Fruit fly (Drosophila melanogaster): Measurements from ENCODE around the gene CG5968.

DNA sequence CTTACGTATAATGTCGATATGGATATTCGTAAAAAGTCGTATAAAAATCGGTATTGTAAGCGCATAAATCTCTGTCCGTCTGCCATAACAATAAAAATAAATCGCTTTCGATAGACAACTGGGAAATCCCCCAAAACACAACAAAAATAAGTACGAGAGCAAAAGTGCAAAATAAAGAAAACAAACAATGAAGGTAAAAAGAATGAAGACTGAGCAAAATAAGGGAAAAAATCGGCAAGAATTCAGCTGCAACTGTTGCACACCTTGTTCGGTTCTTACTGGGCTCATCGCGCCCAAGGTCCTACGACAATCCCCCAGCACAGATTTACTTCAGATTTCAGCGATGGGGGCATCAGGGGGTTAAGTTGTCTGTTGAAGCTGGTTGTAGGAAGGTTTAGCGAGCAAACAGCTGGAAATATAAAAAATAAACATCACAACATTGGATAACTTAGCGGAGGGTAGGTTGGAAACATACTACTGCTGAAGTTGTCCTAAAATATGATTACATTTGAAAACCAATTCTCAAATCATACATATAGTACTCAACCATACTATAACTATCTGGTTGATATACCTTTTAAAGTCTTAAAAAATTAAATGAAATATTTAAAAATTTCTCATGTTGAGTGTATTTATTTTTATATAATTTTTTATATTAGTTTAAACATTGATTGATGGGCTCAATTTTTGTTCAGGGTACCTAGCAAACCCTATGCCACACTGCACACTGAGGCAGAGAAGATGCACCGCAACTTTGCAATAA is 40.8 kb upstream of the CG5968 start:
- TF ChIP-seq CG8478 (optimal IDR thresholded peaks at IDR 0.05) (no peak), CTCF (optimal IDR thresholded peaks at IDR 0.05) (no peak)
